Worm (Caenorhabditis elegans): ENCODE measurements around the gene srh-56.

srh-56 gene

ce11 chrV:2730784-2731480 is 40.7 kb upstream of the srh-56 start, which contains the start of gene dod-3 (continued):
- TF ChIP-seq egl-18 (GFP tag; IDR thresholded peaks at IDR 0.05), result no peak
- no peak for TF ChIP-seq ceh-27 (GFP tag; optimal IDR thresholded peaks at IDR 0.05)
- no peak for TF ChIP-seq aptf-2 (GFP tag; conservative IDR thresholded peaks at IDR 0.05)
- no peak for TF ChIP-seq ztf-25 (GFP tag; IDR thresholded peaks at IDR 0.05)
- TF ChIP-seq ekl-4 (GFP tag; IDR thresholded peaks at IDR 0.05), result no peak
- 0 out of 2 replicates have a peak, but pooled peaks have one; percentile 65 for TF ChIP-seq egl-44 (GFP tag; IDR thresholded peaks at IDR 0.05)
- TF ChIP-seq F22D6.2 (tag; optimal IDR thresholded peaks at IDR 0.05), result no peak
- TF ChIP-seq repo-1 (tag; optimal IDR thresholded peaks at IDR 0.05), result no peak
- TF ChIP-seq let-607 (tag; optimal IDR thresholded peaks at IDR 0.05), result no peak
- no peak; the same call in 1 of the 2 replicates for TF ChIP-seq B0336.3 (GFP tag; IDR thresholded peaks at IDR 0.05)
- no peak for TF ChIP-seq athp-1 (tag; optimal IDR thresholded peaks at IDR 0.05)
- no peak for TF ChIP-seq mes-4 (tag; optimal IDR thresholded peaks at IDR 0.05)
- TF ChIP-seq nhr-120 (GFP tag; IDR thresholded peaks at IDR 0.05), result no peak
- no peak for TF ChIP-seq ztf-26 (tag; optimal IDR thresholded peaks at IDR 0.05)
- no peak for TF ChIP-seq rcor-1 (GFP tag; IDR thresholded peaks at IDR 0.05)
- no peak for TF ChIP-seq ztf-6 (GFP tag; IDR thresholded peaks at IDR 0.05)
- peak; percentile 8; the same call in 1 of the 2 replicates for TF ChIP-seq egrh-3 (GFP tag; IDR thresholded peaks at IDR 0.05)
- no peak for TF ChIP-seq F23B12.7 (tag; optimal IDR thresholded peaks at IDR 0.05; ENCODE audit: insufficient read depth)
- TF ChIP-seq F33H1.4 (GFP tag; IDR thresholded peaks at IDR 0.05), result no peak
- TF ChIP-seq F37B4.10 (GFP tag; IDR thresholded peaks at IDR 0.05), result no peak
- TF ChIP-seq ceh-79 (tag; optimal IDR thresholded peaks at IDR 0.05), result no peak
- TF ChIP-seq ztf-18 (tag; optimal IDR thresholded peaks at IDR 0.05), result no peak
- TF ChIP-seq nhr-179 (tag; optimal IDR thresholded peaks at IDR 0.05), result no peak
- no peak for TF ChIP-seq ztf-28 (GFP tag; IDR thresholded peaks at IDR 0.05)
- no peak for TF ChIP-seq madf-3 (GFP tag; IDR thresholded peaks at IDR 0.05)
- no peak for TF ChIP-seq hlh-12 (tag; optimal IDR thresholded peaks at IDR 0.05)
- TF ChIP-seq ceh-58 (GFP tag; IDR thresholded peaks at IDR 0.05), result no peak
- no peak for TF ChIP-seq nhr-90 (tag; optimal IDR thresholded peaks at IDR 0.05)
- no peak for TF ChIP-seq nhr-27 (tag; optimal IDR thresholded peaks at IDR 0.05)
- TF ChIP-seq Y67H2A.10 (GFP tag; conservative IDR thresholded peaks at IDR 0.05), result no peak
- no peak for TF ChIP-seq B0035.1 (tag; optimal IDR thresholded peaks at IDR 0.05)
- peak; percentile 65 for TF ChIP-seq ets-4 (GFP tag; optimal IDR thresholded peaks at IDR 0.05)
- TF ChIP-seq ceh-100 (GFP tag; IDR thresholded peaks at IDR 0.05), result no peak
- TF ChIP-seq lir-1 (GFP tag; conservative IDR thresholded peaks at IDR 0.05), result no peak
- no peak for TF ChIP-seq madf-10 (tag; optimal IDR thresholded peaks at IDR 0.05)
- TF ChIP-seq unc-130 (GFP tag; optimal IDR thresholded peaks at IDR 0.05), result no peak
- no peak for TF ChIP-seq F55B11.4 (tag; optimal IDR thresholded peaks at IDR 0.05; ENCODE audit: borderline replicate concordance, insufficient read depth)
- peak; percentile 50; the same call in 1 of the 2 replicates for TF ChIP-seq nfyb-1 (GFP tag; IDR thresholded peaks at IDR 0.05)
- no peak for TF ChIP-seq mcd-1 (GFP tag; IDR thresholded peaks at IDR 0.05)
- no peak for TF ChIP-seq pha-4 (tag; optimal IDR thresholded peaks at IDR 0.05)
- no peak for TF ChIP-seq mel-28 (tag; optimal IDR thresholded peaks at IDR 0.05; ENCODE audit: borderline replicate concordance)
- no peak for TF ChIP-seq akir-1 (GFP tag; optimal IDR thresholded peaks at IDR 0.05)
- TF ChIP-seq snpc-3.4 (tag; optimal IDR thresholded peaks at IDR 0.05), result no peak
- no peak for TF ChIP-seq T26A5.8 (tag; optimal IDR thresholded peaks at IDR 0.05)
- TF ChIP-seq D2030.7 (GFP tag; IDR thresholded peaks at IDR 0.05), result no peak
- no peak for TF ChIP-seq C06A6.2 (GFP tag; conservative IDR thresholded peaks at IDR 0.05)
- no peak for TF ChIP-seq ztf-3 (GFP tag; optimal IDR thresholded peaks at IDR 0.05)
- no peak for TF ChIP-seq somi-1 (GFP tag; optimal IDR thresholded peaks at IDR 0.05)
- no peak for TF ChIP-seq lin-26 (GFP tag; IDR thresholded peaks at IDR 0.05)
